Worm (Caenorhabditis elegans): ENCODE results near the gene hpo-6.

DNA sequence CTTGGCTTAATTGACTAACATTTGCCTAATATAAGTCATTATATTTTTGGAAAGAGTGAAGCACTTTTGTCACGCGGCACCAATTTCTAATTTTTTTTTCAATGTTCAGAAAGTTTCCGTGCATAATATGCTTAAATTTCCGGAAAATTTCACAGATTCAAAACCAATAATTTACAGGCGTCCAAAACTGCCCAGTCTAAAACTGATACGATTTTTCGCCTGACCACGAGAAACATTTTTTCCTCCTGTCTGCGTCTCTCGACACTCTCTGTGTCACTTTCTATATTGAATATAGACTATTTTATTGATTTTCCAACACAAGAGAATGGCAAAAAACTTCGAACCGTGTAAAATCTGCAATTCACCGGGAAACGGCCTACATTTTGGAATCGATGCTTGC, 51.6 kb downstream of the hpo-6 start, which contains the start of gene nhr-122:
- TF ChIP-seq ztf-23 (GFP tag; IDR thresholded peaks at IDR 0.05) (no peak), med-1 (GFP tag; optimal IDR thresholded peaks at IDR 0.05; ENCODE audit: insufficient read depth) (no peak), flt-1 (GFP tag; IDR thresholded peaks at IDR 0.05) (no peak), tab-1 (GFP tag; IDR thresholded peaks at IDR 0.05) (no peak), cog-1 (tag; optimal IDR thresholded peaks at IDR 0.05) (no peak), klf-2 (GFP tag; conservative IDR thresholded peaks at IDR 0.05) (no peak), T22C8.4 (GFP tag; IDR thresholded peaks at IDR 0.05) (no peak), ztf-29 (GFP tag; IDR thresholded peaks at IDR 0.05) (no peak), ref-1 (GFP tag; conservative IDR thresholded peaks at IDR 0.05) (no peak)

Measured in whole organism, midembryonic.